Worm (Caenorhabditis elegans): ENCODE measurements around the gene rocf-1.

DNA sequence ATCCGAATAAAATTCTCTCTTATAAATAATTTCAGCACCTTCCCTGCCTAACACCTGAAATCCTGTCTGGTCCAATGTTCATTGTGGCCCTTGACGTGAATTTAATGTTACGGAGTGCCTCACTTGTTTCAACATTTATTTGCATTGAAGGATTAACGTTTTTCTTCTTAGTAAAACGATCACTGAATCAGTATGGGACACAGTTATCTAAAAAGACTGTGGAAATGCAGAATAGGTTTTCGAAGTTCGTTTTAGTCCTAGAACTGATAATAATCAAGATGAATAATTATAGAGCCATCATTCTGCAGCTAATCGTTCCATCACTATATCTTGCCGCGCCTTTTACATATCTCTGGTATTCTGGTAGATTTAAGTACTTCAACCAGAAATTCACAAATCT is 30.9 kb upstream of the rocf-1 start, which contains the start of gene srh-219:
- TF ChIP-seq med-1 (GFP tag; optimal IDR thresholded peaks at IDR 0.05; ENCODE audit: insufficient read depth): no peak
- no peak for TF ChIP-seq tab-1 (GFP tag; IDR thresholded peaks at IDR 0.05)
- no peak for TF ChIP-seq flt-1 (GFP tag; IDR thresholded peaks at IDR 0.05)
- TF ChIP-seq cog-1 (tag; optimal IDR thresholded peaks at IDR 0.05): no peak
- no peak for TF ChIP-seq klf-2 (GFP tag; conservative IDR thresholded peaks at IDR 0.05)

Measured in whole organism, midembryonic.